Fruit fly (Drosophila melanogaster) whole organism, wandering third instar larva: ENCODE data around the gene Hsp23.

Source experiments
- Abd-B ChIP-seq: fragments of >200 bp; optimal IDR thresholded peaks from 2 replicates; lab custom pipeline; 2017; ENCODE audit warnings: missing biosample characterization, missing genetic modification characterization
- Dif ChIP-seq: fragments of 200-275, 200-300 bp; sonication (Bioruptor generic); optimal IDR thresholded peaks from 2 replicates; lab custom pipeline; 2018; ENCODE audit warnings: missing biosample characterization, missing genetic modification characterization; ENCODE audit not compliant: partially characterized antibody
- HLH106 ChIP-seq: fragments of 200-800 bp; optimal IDR thresholded peaks from 3 replicates; lab custom pipeline; 2019; ENCODE audit warnings: missing biosample characterization, mild to moderate bottlenecking, missing genetic modification characterization, moderate library complexity
- Mio ChIP-seq: sonication (Bioruptor generic); optimal IDR thresholded peaks from 2 replicates; lab custom pipeline; 2016; ENCODE audit warnings: missing biosample characterization, missing genetic modification characterization
- N ChIP-seq: fragments of >200 bp; optimal IDR thresholded peaks from 2 replicates; lab custom pipeline; 2018; ENCODE audit warnings: missing biosample characterization, missing external identifiers, missing genetic modification characterization
- Rel ChIP-seq, 2 experiments: fragments of 200-800 bp; sonication (Bioruptor generic) in 1 of 2; optimal IDR thresholded peaks; 2 replicates in 1 of 2; 3 replicates in 1 of 2; lab custom pipeline; 2016 to 2019; ENCODE audit warnings: mild to moderate bottlenecking in 2 of 2, missing biosample characterization in 2 of 2, missing genetic modification characterization in 2 of 2, moderate library complexity in 1 of 2
- Vsx2 ChIP-seq: fragments of 200-300, 225-300 bp; sonication (Bioruptor generic); optimal IDR thresholded peaks from 2 replicates; lab custom pipeline; 2018; ENCODE audit warnings: missing biosample characterization, missing genetic modification characterization; ENCODE audit not compliant: partially characterized antibody
- br ChIP-seq: fragments of 200-800 bp; sonication (Bioruptor generic); optimal IDR thresholded peaks from 2 replicates; lab custom pipeline; 2016; ENCODE audit warnings: missing biosample characterization, missing genetic modification characterization
- foxo ChIP-seq, 2 experiments: fragments of 200-800 bp; sonication (Bioruptor generic); optimal IDR thresholded peaks; 2 replicates in 1 of 2; 3 replicates in 1 of 2; lab custom pipeline; 2016 to 2017; ENCODE audit warnings: missing biosample characterization in 2 of 2, missing genetic modification characterization in 2 of 2
- fru ChIP-seq: fragments of 200-800 bp; sonication (Bioruptor generic); optimal IDR thresholded peaks from 3 replicates; lab custom pipeline; 2016; ENCODE audit warnings: missing biosample characterization, mild to moderate bottlenecking, missing genetic modification characterization
- h ChIP-seq: fragments of 200-800 bp; sonication (Bioruptor generic); optimal IDR thresholded peaks from 3 replicates; lab custom pipeline; 2016; ENCODE audit warnings: missing biosample characterization, mild to moderate bottlenecking, missing genetic modification characterization
- psq ChIP-seq: fragments of 200-800 bp; sonication (Bioruptor generic); optimal IDR thresholded peaks from 3 replicates; lab custom pipeline; 2017; ENCODE audit warnings: missing biosample characterization, mild to moderate bottlenecking, missing genetic modification characterization, moderate library complexity
- sv ChIP-seq: fragments of 200-800 bp; sonication (Bioruptor generic); optimal IDR thresholded peaks from 3 replicates; lab custom pipeline; 2016; ENCODE audit warnings: missing biosample characterization, missing genetic modification characterization
- usp ChIP-seq: fragments of >200 bp; optimal IDR thresholded peaks from 2 replicates; lab custom pipeline; 2017; ENCODE audit warnings: missing biosample characterization, missing genetic modification characterization

dm6 chr3L:9391340-9391980, 9.8 kb downstream of the Hsp23 start:
- TF ChIP-seq Dif (GFP tag; lab: Kevin White, UChicago) (no peak), fru (GFP tag; lab: Kevin White, UChicago) (no peak), HLH106 (tag; lab: Kevin White, UChicago) (no peak), foxo (GFP tag; optimal IDR thresholded peaks at IDR 0.05; lab: Kevin White, UChicago) (no peak), psq (GFP tag; lab: Kevin White, UChicago) (no peak), Rel (GFP tag; optimal IDR thresholded peaks at IDR 0.05; lab: Kevin White, UChicago) (no peak), Rel (tag; optimal IDR thresholded peaks at IDR 0.05; lab: Kevin White, UChicago) (peak; percentile 87), usp (GFP tag; lab: Kevin White, UChicago) (no peak), Abd-B (GFP tag; lab: Kevin White, UChicago) (no peak), br (GFP tag; lab: Kevin White, UChicago) (no peak), Vsx2 (GFP tag; lab: Kevin White, UChicago) (no peak), N (GFP tag; lab: Kevin White, UChicago) (no peak), sv (GFP tag; lab: Kevin White, UChicago) (no peak), h (GFP tag; lab: Kevin White, UChicago) (no peak), Mio (no peak)
